Worm (Caenorhabditis elegans): ENCODE results near the gene gcs-1.

DNA sequence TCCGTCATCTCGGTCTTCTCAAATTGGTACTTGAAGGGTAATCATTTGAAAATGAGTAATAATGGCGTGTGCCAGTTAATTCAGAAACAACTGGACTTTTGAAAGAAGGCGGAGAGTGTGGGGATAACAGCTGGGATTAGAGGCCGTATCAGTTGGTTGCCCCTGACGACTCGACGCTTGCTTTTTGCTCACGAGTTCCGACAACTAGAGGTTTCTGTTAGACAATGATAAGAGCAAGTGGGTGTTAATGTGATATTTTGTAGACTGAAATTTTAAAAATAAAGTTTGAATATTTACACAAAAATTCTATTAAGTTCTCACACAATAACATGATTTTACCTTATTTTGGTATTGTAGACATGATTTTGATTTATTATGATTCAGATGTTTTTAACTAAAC, 33.0 kb downstream of the gcs-1 start, which contains the start of gene F44G4.7:
- no peak for TF ChIP-seq ztf-11 (tag; optimal IDR thresholded peaks at IDR 0.05)
- TF ChIP-seq elt-3 (tag; optimal IDR thresholded peaks at IDR 0.05) = no peak
- no peak for TF ChIP-seq lin-39 (tag; optimal IDR thresholded peaks at IDR 0.05)
- no peak for TF ChIP-seq snpc-4 (tag; optimal IDR thresholded peaks at IDR 0.05)
- TF ChIP-seq sea-2 (GFP tag; optimal IDR thresholded peaks at IDR 0.05) = no peak
- no peak for TF ChIP-seq nhr-76 (tag; optimal IDR thresholded peaks at IDR 0.05)
- no peak for TF ChIP-seq mdl-1 (tag; optimal IDR thresholded peaks at IDR 0.05)
- no peak for TF ChIP-seq tbx-2 (tag; optimal IDR thresholded peaks at IDR 0.05)
- no peak for TF ChIP-seq pqm-1 (tag; optimal IDR thresholded peaks at IDR 0.05)
- TF ChIP-seq nhr-28 (tag; optimal IDR thresholded peaks at IDR 0.05) = no peak
- no peak for TF ChIP-seq nhr-23 (tag; optimal IDR thresholded peaks at IDR 0.05)
- no peak for TF ChIP-seq ztf-4 (tag; optimal IDR thresholded peaks at IDR 0.05)
